Worm (Caenorhabditis elegans): ENCODE data around the gene C17H12.2.

DNA sequence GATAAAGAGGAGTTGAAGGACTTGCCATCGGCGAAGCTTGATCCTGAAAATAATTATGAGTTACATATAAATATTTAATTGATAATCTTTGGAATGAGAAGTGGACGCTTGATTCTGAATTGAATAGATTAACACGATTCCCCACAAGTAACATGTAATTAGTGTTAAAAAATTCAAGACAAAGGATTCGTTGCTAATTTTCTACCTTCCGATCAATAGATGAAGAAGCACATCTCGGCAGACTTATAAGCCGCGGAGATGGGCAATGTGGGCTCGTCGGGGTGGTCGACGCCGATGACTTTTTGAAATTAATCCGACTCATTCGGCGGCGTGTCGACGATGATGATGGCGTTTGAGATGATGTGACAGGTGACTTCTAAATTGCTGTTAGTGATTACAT is 43.2 kb downstream of the C17H12.2 start:
- no peak for TF ChIP-seq cog-1 (tag; optimal IDR thresholded peaks at IDR 0.05)
- TF ChIP-seq ztf-29 (GFP tag; IDR thresholded peaks at IDR 0.05): no peak
- no peak for TF ChIP-seq T22C8.4 (GFP tag; IDR thresholded peaks at IDR 0.05)
- no peak for TF ChIP-seq flt-1 (GFP tag; IDR thresholded peaks at IDR 0.05)
- TF ChIP-seq ztf-23 (GFP tag; IDR thresholded peaks at IDR 0.05): no peak
- TF ChIP-seq tab-1 (GFP tag; IDR thresholded peaks at IDR 0.05): no peak

Data from whole organism, midembryonic.